Worm (Caenorhabditis elegans): ENCODE measurements around the gene F19G12.9.

Gene F19G12.9

DNA sequence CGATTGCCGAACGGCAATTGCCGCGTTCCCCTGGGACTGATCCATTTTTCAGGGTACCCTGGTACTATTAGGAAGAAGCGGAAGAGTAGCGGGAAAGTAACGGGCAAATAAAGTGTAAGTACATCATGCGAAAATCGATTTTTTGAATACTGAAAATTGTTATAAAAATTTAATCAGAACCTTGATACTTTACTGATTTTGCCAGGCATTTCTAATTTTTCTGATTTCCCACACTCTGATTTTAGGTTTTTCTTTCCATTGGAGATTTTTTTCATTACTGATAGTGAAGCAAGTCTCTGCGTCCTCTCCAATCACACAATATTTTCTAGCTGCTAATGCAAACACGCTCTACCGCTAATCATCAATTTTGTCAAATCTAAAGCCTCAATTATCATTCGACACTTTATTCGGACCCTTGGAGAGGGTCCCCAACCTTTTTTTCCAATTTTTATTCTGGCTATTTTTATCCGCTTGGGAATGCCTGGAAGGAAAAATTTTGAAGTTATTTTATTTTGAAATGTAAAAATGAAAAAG, at the start of gene F19G12.9:
TSS of gene F19G12.9 (plus strand) at position 51 of the 534 bp plus-strand sequence.
- no peak for TF ChIP-seq tra-4 (tag; optimal IDR thresholded peaks at IDR 0.05)
- no peak for TF ChIP-seq aly-1 (tag; optimal IDR thresholded peaks at IDR 0.05)
- TF ChIP-seq hmbx-1 (tag; optimal IDR thresholded peaks at IDR 0.05), result no peak
- no peak for TF ChIP-seq ceh-13 (GFP tag; optimal IDR thresholded peaks at IDR 0.05)
- no peak for TF ChIP-seq hnd-1 (tag; optimal IDR thresholded peaks at IDR 0.05)
- no peak for TF ChIP-seq pes-1 (GFP tag; IDR thresholded peaks at IDR 0.05)
- no peak for TF ChIP-seq flt-1 (GFP tag; IDR thresholded peaks at IDR 0.05)
- TF ChIP-seq scrt-1 (GFP tag; IDR thresholded peaks at IDR 0.05), result no peak
- TF ChIP-seq ceh-36 (tag; optimal IDR thresholded peaks at IDR 0.05), result no peak
- TF ChIP-seq tbx-11 (GFP tag; IDR thresholded peaks at IDR 0.05), result no peak
- TF ChIP-seq hmg-4 (GFP tag; optimal IDR thresholded peaks at IDR 0.05), result no peak
- no peak for TF ChIP-seq B0310.2 (tag; optimal IDR thresholded peaks at IDR 0.05)
- no peak for TF ChIP-seq sea-1 (GFP tag; conservative IDR thresholded peaks at IDR 0.05)
- no peak for TF ChIP-seq tbx-37 (GFP tag; conservative IDR thresholded peaks at IDR 0.05)
- no peak for TF ChIP-seq ets-7 (tag; optimal IDR thresholded peaks at IDR 0.05)
- TF ChIP-seq ama-1 (optimal IDR thresholded peaks at IDR 0.05), result no peak
- no peak for TF ChIP-seq F13C5.2 (tag; optimal IDR thresholded peaks at IDR 0.05)

DNA sequence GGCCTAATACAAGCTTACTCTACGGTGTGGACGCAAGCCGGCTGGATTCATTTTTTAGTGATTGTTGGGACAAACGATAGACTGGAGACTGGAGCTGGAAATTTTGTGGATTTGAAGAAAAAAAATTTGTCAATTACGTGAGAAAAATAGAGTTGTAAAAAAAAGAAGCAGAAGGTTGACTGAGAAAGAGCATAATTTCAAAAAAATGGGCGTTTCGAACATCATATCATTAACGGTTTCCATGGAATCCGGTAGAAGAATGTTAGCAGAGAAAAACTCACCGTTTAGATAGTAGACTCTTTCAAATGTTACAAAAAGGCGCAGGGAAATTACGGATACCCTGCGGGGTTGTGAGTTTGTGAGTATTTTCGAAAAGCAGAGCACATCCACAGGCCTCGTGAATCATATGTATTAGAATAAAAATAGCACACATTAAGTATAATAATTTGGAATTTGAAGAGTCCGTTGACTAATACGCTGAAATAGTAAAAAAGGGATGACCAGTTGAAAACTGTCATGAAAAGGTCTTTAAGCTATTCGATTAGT, 48.2 kb upstream of the F19G12.9 start, which contains the start of gene F56C3.7:
TSS of gene F56C3.7 (minus strand) at position 51 of the 546 bp plus-strand sequence.
- TF ChIP-seq B0310.2 (tag; optimal IDR thresholded peaks at IDR 0.05) (no peak), ets-7 (tag; optimal IDR thresholded peaks at IDR 0.05) (no peak), sea-1 (GFP tag; conservative IDR thresholded peaks at IDR 0.05) (no peak), hmg-4 (GFP tag; optimal IDR thresholded peaks at IDR 0.05) (no peak), F13C5.2 (tag; optimal IDR thresholded peaks at IDR 0.05) (no peak), tra-4 (tag; optimal IDR thresholded peaks at IDR 0.05) (no peak), tbx-11 (GFP tag; IDR thresholded peaks at IDR 0.05) (no peak), tbx-37 (GFP tag; conservative IDR thresholded peaks at IDR 0.05) (no peak), hmbx-1 (tag; optimal IDR thresholded peaks at IDR 0.05) (no peak)

DNA sequence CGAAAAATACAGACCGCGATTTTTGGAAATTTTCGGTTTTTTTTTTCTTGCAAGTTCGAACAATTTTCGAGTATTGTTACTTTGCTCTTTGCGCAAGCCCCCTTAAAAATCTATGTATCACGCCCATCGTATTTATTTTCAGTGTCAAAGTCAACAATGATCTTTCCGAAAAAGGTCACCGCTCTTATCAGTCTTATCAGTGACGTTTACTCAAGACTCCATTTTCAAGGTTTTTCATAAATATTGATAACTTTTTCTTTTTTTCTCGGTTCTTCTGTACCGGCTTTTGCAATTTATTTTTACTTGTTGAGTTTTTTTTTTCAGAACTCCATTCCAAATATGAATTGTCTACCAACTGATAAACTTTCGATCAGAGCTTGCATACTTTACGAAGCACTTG, 47.3 kb upstream of the F19G12.9 start, which contains the start of gene fbxa-190:
TSS of gene fbxa-190 (plus strand) at position 325 of the 400 bp plus-strand sequence.
- TF ChIP-seq ceh-36 (tag; optimal IDR thresholded peaks at IDR 0.05) (no peak), ets-7 (tag; optimal IDR thresholded peaks at IDR 0.05) (no peak), ceh-13 (GFP tag; optimal IDR thresholded peaks at IDR 0.05) (no peak), hnd-1 (tag; optimal IDR thresholded peaks at IDR 0.05) (no peak), B0310.2 (tag; optimal IDR thresholded peaks at IDR 0.05) (no peak), sea-1 (GFP tag; conservative IDR thresholded peaks at IDR 0.05) (no peak), tbx-11 (GFP tag; IDR thresholded peaks at IDR 0.05) (no peak), tbx-37 (GFP tag; conservative IDR thresholded peaks at IDR 0.05) (no peak), pes-1 (GFP tag; IDR thresholded peaks at IDR 0.05) (no peak), F13C5.2 (tag; optimal IDR thresholded peaks at IDR 0.05) (no peak), hmbx-1 (tag; optimal IDR thresholded peaks at IDR 0.05) (no peak), ama-1 (optimal IDR thresholded peaks at IDR 0.05) (no peak), aly-1 (tag; optimal IDR thresholded peaks at IDR 0.05) (no peak), flt-1 (GFP tag; IDR thresholded peaks at IDR 0.05) (no peak)

DNA sequence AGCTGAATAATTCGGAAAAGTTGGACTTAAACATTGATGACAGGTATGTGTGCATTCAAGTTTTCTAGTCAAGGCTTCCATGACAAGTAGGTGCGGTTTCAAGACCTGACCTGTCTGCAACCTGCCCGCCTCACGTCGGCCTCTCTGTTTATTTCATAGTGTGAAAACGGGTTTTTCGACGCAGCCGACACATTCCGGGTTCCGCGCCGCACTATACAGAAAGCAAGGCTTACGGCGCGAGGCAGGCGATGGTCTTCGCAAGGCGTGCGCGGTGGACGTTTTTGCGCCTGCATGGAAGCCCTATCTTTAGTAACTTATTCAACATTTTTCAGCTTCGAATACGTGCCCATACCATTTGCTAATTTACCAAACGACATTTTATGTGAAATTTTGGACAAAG, 46.5 kb upstream of the F19G12.9 start:
- TF ChIP-seq hmg-4 (GFP tag; optimal IDR thresholded peaks at IDR 0.05) (no peak), F13C5.2 (tag; optimal IDR thresholded peaks at IDR 0.05) (no peak), scrt-1 (GFP tag; IDR thresholded peaks at IDR 0.05) (no peak), pes-1 (GFP tag; IDR thresholded peaks at IDR 0.05) (no peak), ets-7 (tag; optimal IDR thresholded peaks at IDR 0.05) (no peak), sea-1 (GFP tag; conservative IDR thresholded peaks at IDR 0.05) (no peak), ama-1 (optimal IDR thresholded peaks at IDR 0.05) (no peak), tbx-11 (GFP tag; IDR thresholded peaks at IDR 0.05) (no peak), aly-1 (tag; optimal IDR thresholded peaks at IDR 0.05) (no peak), ceh-36 (tag; optimal IDR thresholded peaks at IDR 0.05) (no peak), hmbx-1 (tag; optimal IDR thresholded peaks at IDR 0.05) (no peak)

DNA sequence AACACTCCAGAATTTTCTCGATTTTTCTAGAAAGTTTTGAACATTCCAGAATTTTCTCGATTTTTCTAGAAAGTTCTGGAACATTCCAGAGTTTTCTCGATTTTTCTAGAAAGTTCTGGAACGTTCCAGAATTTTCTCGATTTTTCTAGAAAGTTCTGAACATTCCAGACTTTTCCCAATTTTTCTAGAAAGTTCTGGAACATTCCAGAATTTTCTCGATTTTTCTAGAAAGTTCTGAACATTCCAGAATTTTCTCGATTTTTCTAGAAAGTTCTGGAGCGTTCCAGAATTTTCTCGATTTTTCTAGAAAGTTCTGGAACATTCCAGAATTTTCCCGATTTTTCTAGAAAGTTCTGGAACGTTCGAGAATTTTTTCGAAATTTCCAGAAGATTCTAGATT, 43.9 kb upstream of the F19G12.9 start:
- TF ChIP-seq tbx-11 (GFP tag; IDR thresholded peaks at IDR 0.05), result peak; percentile 60; the same call in 1 of the 2 replicates
- TF ChIP-seq pes-1 (GFP tag; IDR thresholded peaks at IDR 0.05), result peak; percentile 93
- TF ChIP-seq tbx-37 (GFP tag; conservative IDR thresholded peaks at IDR 0.05), result 0 out of 2 replicates have a peak, but pooled peaks have one; percentile 7
- peak; percentile 80 for TF ChIP-seq sea-1 (GFP tag; conservative IDR thresholded peaks at IDR 0.05)
- 0 out of 2 replicates have a peak, but pooled peaks have one; percentile 21 for TF ChIP-seq scrt-1 (GFP tag; IDR thresholded peaks at IDR 0.05)
- TF ChIP-seq flt-1 (GFP tag; IDR thresholded peaks at IDR 0.05), result peak; percentile 87

DNA sequence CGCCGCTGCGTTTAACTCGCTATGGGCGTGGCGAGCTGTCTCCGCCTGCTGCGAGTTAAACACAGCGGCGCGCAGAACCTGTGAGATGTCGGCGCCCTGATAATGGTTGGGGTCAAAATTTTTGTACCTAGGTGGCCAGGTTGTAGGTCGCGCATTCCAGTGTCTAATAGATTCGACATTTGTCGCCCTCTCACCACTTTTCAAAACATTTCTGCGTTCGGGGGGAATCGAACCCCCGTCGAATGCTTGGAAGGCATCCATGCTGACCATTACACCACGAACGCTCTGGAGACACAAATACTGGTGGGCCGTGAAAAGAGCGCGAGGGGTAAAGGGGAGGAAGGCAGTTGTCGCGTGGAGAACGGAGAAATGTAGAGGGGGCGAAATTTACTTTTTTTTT, 39.6 kb upstream of the F19G12.9 start:
- peak; percentile 93 for TF ChIP-seq tbx-11 (GFP tag; IDR thresholded peaks at IDR 0.05)
- peak; percentile 60 for TF ChIP-seq B0310.2 (tag; optimal IDR thresholded peaks at IDR 0.05)
- peak; percentile 81 for TF ChIP-seq tbx-37 (GFP tag; conservative IDR thresholded peaks at IDR 0.05)
- peak; percentile 89 for TF ChIP-seq sea-1 (GFP tag; conservative IDR thresholded peaks at IDR 0.05)
- peak; percentile 71 for TF ChIP-seq ets-7 (tag; optimal IDR thresholded peaks at IDR 0.05)
- peak; percentile 91 for TF ChIP-seq aly-1 (tag; optimal IDR thresholded peaks at IDR 0.05)
- peak; percentile 84 for TF ChIP-seq F13C5.2 (tag; optimal IDR thresholded peaks at IDR 0.05)
- peak; percentile 94 for TF ChIP-seq scrt-1 (GFP tag; IDR thresholded peaks at IDR 0.05)
- peak; percentile 90 for TF ChIP-seq hmg-4 (GFP tag; optimal IDR thresholded peaks at IDR 0.05)
- peak; percentile 73 for TF ChIP-seq hnd-1 (tag; optimal IDR thresholded peaks at IDR 0.05)
- TF ChIP-seq ceh-36 (tag; optimal IDR thresholded peaks at IDR 0.05), result peak; percentile 75
- TF ChIP-seq flt-1 (GFP tag; IDR thresholded peaks at IDR 0.05), result peak; percentile 90
- peak; percentile 90 for TF ChIP-seq pes-1 (GFP tag; IDR thresholded peaks at IDR 0.05)
- peak; percentile 31 for TF ChIP-seq hmbx-1 (tag; optimal IDR thresholded peaks at IDR 0.05)
- no peak for TF ChIP-seq ama-1 (optimal IDR thresholded peaks at IDR 0.05)
- peak; percentile 59 for TF ChIP-seq tra-4 (tag; optimal IDR thresholded peaks at IDR 0.05)
- TF ChIP-seq ceh-13 (GFP tag; optimal IDR thresholded peaks at IDR 0.05), result peak; percentile 75

DNA sequence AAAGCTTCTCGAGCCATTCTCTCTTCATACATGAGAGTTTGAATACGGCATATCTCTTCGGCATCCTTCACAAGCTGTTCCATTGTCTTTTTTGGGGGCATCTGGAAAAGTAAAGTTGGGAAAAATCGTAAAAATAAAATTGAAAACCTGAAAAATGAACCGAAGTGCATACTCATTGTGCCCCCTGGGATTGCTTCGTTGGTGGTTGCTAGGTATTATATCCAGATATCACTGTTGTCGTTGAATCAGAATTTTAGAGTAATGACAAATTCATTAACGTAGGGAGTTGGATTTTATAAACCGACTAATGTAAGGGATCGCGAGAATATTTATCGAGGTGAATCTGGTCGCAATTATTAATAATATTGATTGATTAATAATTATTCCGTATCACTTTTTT, 37.4 kb upstream of the F19G12.9 start, which contains the start of gene F56C3.10:
TSS of gene F56C3.10 (minus strand) at position 101 of the 400 bp plus-strand sequence.
- TF ChIP-seq hmbx-1 (tag; optimal IDR thresholded peaks at IDR 0.05), result no peak
- no peak for TF ChIP-seq scrt-1 (GFP tag; IDR thresholded peaks at IDR 0.05)
- TF ChIP-seq aly-1 (tag; optimal IDR thresholded peaks at IDR 0.05), result no peak
- TF ChIP-seq hmg-4 (GFP tag; optimal IDR thresholded peaks at IDR 0.05), result no peak

All from whole organism, early embryonic.